Worm (Caenorhabditis elegans) whole organism, L3 larva: ENCODE measurements around the gene prp-9.

Source experiments
- R02D3.7 ChIP-seq: fragments of 150-350 bp; optimal IDR thresholded peaks from 2 replicates; lab custom pipeline; 2014; ENCODE audit warnings: missing biosample characterization, missing genetic modification characterization
- aly-2 ChIP-seq: fragments of 150-350 bp; optimal IDR thresholded peaks from 2 replicates; lab custom pipeline; 2014; ENCODE audit warnings: missing biosample characterization, missing genetic modification characterization
- ama-1 ChIP-seq: fragments of 150-350 bp; optimal IDR thresholded peaks from 2 replicates; lab custom pipeline; 2018
- egl-27 ChIP-seq: sonication (generic microtip); optimal IDR thresholded peaks from 4 replicates; lab custom pipeline; 2017; ENCODE audit warnings: missing biosample characterization, missing genetic modification reagents, missing genetic modification characterization
- elt-2 ChIP-seq: sonication (generic microtip); optimal IDR thresholded peaks from 2 replicates; lab custom pipeline; 2016; ENCODE audit warnings: missing genetic modification reagents, mild to moderate bottlenecking, missing genetic modification characterization, missing compliant biosample characterization
- fkh-10 ChIP-seq: sonication (generic microtip); optimal IDR thresholded peaks from 2 replicates; lab custom pipeline; 2017; ENCODE audit warnings: missing biosample characterization, missing genetic modification reagents, missing genetic modification characterization
- jun-1 ChIP-seq: fragments of 150-350 bp; optimal IDR thresholded peaks from 2 replicates; lab custom pipeline; 2014; ENCODE audit warnings: missing biosample characterization, missing genetic modification reagents, missing genetic modification characterization
- lin-39 ChIP-seq: fragments of 150-350 bp; optimal IDR thresholded peaks from 2 replicates; lab custom pipeline; 2018; ENCODE audit warnings: missing biosample characterization, missing genetic modification reagents, missing genetic modification characterization
- mml-1 ChIP-seq: fragments of 150-350 bp; sonication (generic microtip); optimal IDR thresholded peaks from 3 replicates; lab custom pipeline; 2014; ENCODE audit warnings: missing biosample characterization, missing genetic modification characterization
- pha-4 ChIP-seq: fragments of 150-350 bp; optimal IDR thresholded peaks from 2 replicates; lab custom pipeline; 2014; ENCODE audit warnings: missing biosample characterization, missing genetic modification reagents, missing genetic modification characterization
- unc-62 ChIP-seq: fragments of 150-350 bp; sonication (generic microtip); optimal IDR thresholded peaks from 4 replicates; lab custom pipeline; 2014; ENCODE audit warnings: missing biosample characterization, missing genetic modification reagents, missing genetic modification characterization

- TF ChIP-seq ama-1 (lab: Kevin White, UChicago), result no peak
- no peak for TF ChIP-seq aly-2 (tag; lab: Kevin White, UChicago)
- no peak for TF ChIP-seq jun-1 (tag; lab: Kevin White, UChicago)
- no peak for TF ChIP-seq egl-27 (tag; lab: Kevin White, UChicago)
- TF ChIP-seq R02D3.7, result no peak
- no peak for TF ChIP-seq fkh-10 (GFP tag; lab: Kevin White, UChicago)
- TF ChIP-seq unc-62 (GFP tag; lab: Kevin White, UChicago), result no peak
- TF ChIP-seq pha-4 (tag; lab: Kevin White, UChicago), result no peak
- TF ChIP-seq mml-1, result no peak
- no peak for TF ChIP-seq lin-39 (tag; lab: Kevin White, UChicago)
- no peak for TF ChIP-seq elt-2 (tag; lab: Kevin White, UChicago)
Measured at ce11 chrII:8540412-8540811, 15.2 kb upstream of the prp-9 start, which contains the start of gene pqn-73.
